Fruit fly (Drosophila melanogaster) whole organism, embryonic: Measurements from ENCODE around the gene CG15740.
A peak's percentile ranks its signal among the peaks of the same experiment; 100 is the strongest.

Experiments
- Aef1 ChIP-seq: fragments of 200-800 bp; sonication (Bioruptor generic); IDR thresholded peaks from 3 replicates; pipeline ENCODE4 v1.3.6; 2022; ENCODE audit warnings: missing biosample characterization, missing genetic modification characterization
- Antp ChIP-seq: fragments of 200-800 bp; sonication (Bioruptor generic); optimal IDR thresholded peaks from 3 replicates; lab custom pipeline; 2016; ENCODE audit warnings: missing biosample characterization, missing genetic modification characterization
- CG10321 ChIP-seq: fragments of 200-800 bp; sonication (Bioruptor generic); IDR thresholded peaks from 2 replicates; pipeline ENCODE4 v1.3.6; 2022; ENCODE audit warnings: missing biosample characterization, missing genetic modification characterization
- CG12391 ChIP-seq: fragments of 200-800 bp; sonication (Bioruptor generic); optimal IDR thresholded peaks from 3 replicates; lab custom pipeline; 2018; ENCODE audit warnings: missing biosample characterization, mild to moderate bottlenecking, missing genetic modification characterization, moderate library complexity
- CG13775 ChIP-seq: fragments of 200-800 bp; sonication (Bioruptor generic); optimal IDR thresholded peaks from 3 replicates; lab custom pipeline; 2017; ENCODE audit warnings: missing biosample characterization, mild to moderate bottlenecking, missing genetic modification characterization
- CG13894 ChIP-seq: fragments of 200-800 bp; sonication (Bioruptor generic); optimal IDR thresholded peaks from 3 replicates; lab custom pipeline; 2018; ENCODE audit warnings: missing biosample characterization, mild to moderate bottlenecking, missing genetic modification characterization, moderate library complexity
- CG1603 ChIP-seq: fragments of 200-800 bp; sonication (Bioruptor generic); optimal IDR thresholded peaks from 2 replicates; lab custom pipeline; 2019; ENCODE audit warnings: missing biosample characterization, mild to moderate bottlenecking, missing genetic modification characterization, moderate library complexity
- CG16779 ChIP-seq: fragments of 200-800 bp; sonication (Bioruptor generic); IDR thresholded peaks from 2 replicates; pipeline ENCODE4 v1.3.6; 2022; ENCODE audit warnings: missing biosample characterization, missing genetic modification characterization
- CG16813 ChIP-seq: fragments of 200-800 bp; sonication (Bioruptor generic); IDR thresholded peaks from 3 replicates; pipeline ENCODE4 v1.3.6; 2022; ENCODE audit warnings: missing biosample characterization, missing genetic modification characterization; ENCODE audit not compliant: partially characterized antibody
- CG16815 ChIP-seq: fragments of 200-800 bp; sonication (Bioruptor generic); optimal IDR thresholded peaks from 3 replicates; lab custom pipeline; 2017; ENCODE audit warnings: missing biosample characterization, mild to moderate bottlenecking, missing genetic modification characterization
- CG17186 ChIP-seq: fragments of 200-800 bp; sonication (Bioruptor generic); optimal IDR thresholded peaks from 3 replicates; lab custom pipeline; 2017; ENCODE audit warnings: missing biosample characterization, missing genetic modification reagents, missing genetic modification characterization
- CG17612 ChIP-seq: fragments of 200-800 bp; sonication (Bioruptor generic); IDR thresholded peaks from 2 replicates; pipeline ENCODE4 v1.3.6; 2022; ENCODE audit warnings: missing biosample characterization, missing genetic modification characterization
- CG18262 ChIP-seq: fragments of 200-800 bp; optimal IDR thresholded peaks from 3 replicates; lab custom pipeline; 2019; ENCODE audit warnings: missing biosample characterization, mild to moderate bottlenecking, missing genetic modification characterization, moderate library complexity
- CG2116 ChIP-seq: fragments of 200-800 bp; sonication (Bioruptor generic); optimal IDR thresholded peaks from 3 replicates; lab custom pipeline; 2018; ENCODE audit warnings: missing biosample characterization, mild to moderate bottlenecking, missing genetic modification characterization
- CG2712 ChIP-seq: fragments of 200-800 bp; optimal IDR thresholded peaks from 3 replicates; lab custom pipeline; 2019; ENCODE audit warnings: missing biosample characterization, mild to moderate bottlenecking, missing genetic modification characterization, moderate library complexity
- CG30020 ChIP-seq: fragments of 200-800 bp; optimal IDR thresholded peaks from 2 replicates; lab custom pipeline; 2019; ENCODE audit warnings: missing biosample characterization, mild to moderate bottlenecking, missing genetic modification characterization, moderate library complexity
- CG32532 ChIP-seq: fragments of 200-800 bp; sonication (Bioruptor generic); IDR thresholded peaks from 2 replicates; pipeline ENCODE4 v1.3.6; 2022; ENCODE audit warnings: missing biosample characterization, missing genetic modification characterization
- CG32772 ChIP-seq: fragments of 200-800 bp; sonication (Bioruptor generic); IDR thresholded peaks from 2 replicates; pipeline ENCODE4 v1.3.6; 2022; ENCODE audit warnings: missing biosample characterization, missing genetic modification characterization
- CG43689 ChIP-seq: fragments of 200-800 bp; sonication (Bioruptor generic); IDR thresholded peaks from 2 replicates; pipeline ENCODE4 v1.3.6; 2022; ENCODE audit warnings: missing biosample characterization, missing genetic modification characterization
- CG4424 ChIP-seq: fragments of 200-800 bp; sonication (Bioruptor generic); optimal IDR thresholded peaks from 3 replicates; lab custom pipeline; 2016; ENCODE audit warnings: missing biosample characterization, missing genetic modification characterization
- CG6254 ChIP-seq: fragments of 200-800 bp; sonication (Bioruptor generic); optimal IDR thresholded peaks from 3 replicates; lab custom pipeline; 2017; ENCODE audit warnings: mild to moderate bottlenecking, missing biosample characterization, missing genetic modification reagents, missing genetic modification characterization
- CG6654 ChIP-seq: fragments of 200-800 bp; sonication (Bioruptor generic); optimal IDR thresholded peaks from 2 replicates; lab custom pipeline; 2017; ENCODE audit warnings: missing biosample characterization, mild to moderate bottlenecking, missing genetic modification characterization
- CoRest ChIP-seq: fragments of 200-800 bp; sonication (Bioruptor generic); optimal IDR thresholded peaks from 3 replicates; lab custom pipeline; 2018; ENCODE audit warnings: missing biosample characterization, mild to moderate bottlenecking, missing genetic modification characterization, moderate library complexity
- CrebB ChIP-seq: fragments of 200-800 bp; sonication (Bioruptor generic); optimal IDR thresholded peaks from 3 replicates; lab custom pipeline; 2018; ENCODE audit warnings: missing biosample characterization, mild to moderate bottlenecking, missing genetic modification characterization
- Dek ChIP-seq: fragments of 200-800 bp; sonication (Bioruptor generic); optimal IDR thresholded peaks from 3 replicates; lab custom pipeline; 2019; ENCODE audit warnings: missing biosample characterization, mild to moderate bottlenecking, missing genetic modification characterization, moderate library complexity
- E2f2 ChIP-seq: fragments of 200-800 bp; sonication (Bioruptor generic); IDR thresholded peaks from 2 replicates; pipeline ENCODE4 v1.3.6; 2022; ENCODE audit warnings: missing biosample characterization, missing genetic modification characterization
- Hey ChIP-seq: fragments of 200-800 bp; sonication (Bioruptor generic); optimal IDR thresholded peaks from 3 replicates; lab custom pipeline; 2018; ENCODE audit warnings: missing biosample characterization, mild to moderate bottlenecking, missing genetic modification characterization
- HmgD ChIP-seq: fragments of 200-800 bp; sonication (Bioruptor generic); optimal IDR thresholded peaks from 3 replicates; lab custom pipeline; 2016; ENCODE audit warnings: missing biosample characterization, missing genetic modification characterization
- Med ChIP-seq: fragments of 200-800 bp; sonication (Bioruptor generic); peaks from one replicate; lab custom pipeline; 2016; ENCODE audit warnings: missing biosample characterization, missing genetic modification characterization, mild to moderate bottlenecking, inconsistent platforms, moderate library complexity
- Mes4 ChIP-seq: fragments of 200-800 bp; sonication (Bioruptor generic); optimal IDR thresholded peaks from 2 replicates; lab custom pipeline; 2016; ENCODE audit warnings: missing biosample characterization, missing genetic modification characterization
- NC2α ChIP-seq: fragments of 200-800 bp; sonication (Bioruptor generic); optimal IDR thresholded peaks from 2 replicates; lab custom pipeline; 2016; ENCODE audit warnings: missing biosample characterization, missing genetic modification characterization
- Sin3A ChIP-seq: fragments of >200 bp; optimal IDR thresholded peaks from 2 replicates; lab custom pipeline; 2018
- Taf1 ChIP-seq: fragments of 200-800 bp; sonication (Bioruptor generic); IDR thresholded peaks from 2 replicates; pipeline ENCODE4 v1.3.6; 2022; ENCODE audit warnings: missing biosample characterization, missing genetic modification characterization
- amos ChIP-seq: fragments of 200-800 bp; sonication (Bioruptor generic); IDR thresholded peaks from 2 replicates; pipeline ENCODE4 v1.3.6; 2022; ENCODE audit warnings: missing biosample characterization, missing genetic modification characterization; ENCODE audit not compliant: partially characterized antibody
- disco-r ChIP-seq: fragments of 200-800 bp; sonication (Bioruptor generic); optimal IDR thresholded peaks from 2 replicates; lab custom pipeline; 2016; ENCODE audit warnings: missing biosample characterization, missing genetic modification characterization
- fd102C ChIP-seq: fragments of 200-800 bp; sonication (Bioruptor generic); optimal IDR thresholded peaks from 2 replicates; lab custom pipeline; 2018; ENCODE audit warnings: missing biosample characterization, mild to moderate bottlenecking, missing genetic modification characterization, moderate library complexity
- gce ChIP-seq: fragments of 200-800 bp; sonication (Bioruptor generic); IDR thresholded peaks from 3 replicates; pipeline ENCODE4 v1.3.6; 2022; ENCODE audit warnings: missing biosample characterization, missing genetic modification characterization
- hbn ChIP-seq: fragments of 200-800 bp; sonication (Bioruptor generic); IDR thresholded peaks from 2 replicates; pipeline ENCODE4 v1.3.6; 2022; ENCODE audit warnings: missing biosample characterization, missing genetic modification characterization; ENCODE audit not compliant: partially characterized antibody
- her ChIP-seq: fragments of 200-800 bp; sonication (Bioruptor generic); optimal IDR thresholded peaks from 2 replicates; lab custom pipeline; 2016; ENCODE audit warnings: missing biosample characterization, missing genetic modification characterization
- ind ChIP-seq: fragments of 200-800 bp; sonication (Bioruptor generic); optimal IDR thresholded peaks from 3 replicates; lab custom pipeline; 2016; ENCODE audit warnings: missing biosample characterization, missing genetic modification characterization
- jigr1 ChIP-seq: fragments of 200-800 bp; sonication (Bioruptor generic); IDR thresholded peaks from 3 replicates; pipeline ENCODE4 v1.3.6; 2022; ENCODE audit warnings: missing biosample characterization, missing genetic modification characterization
- mirr ChIP-seq: fragments of 200-800 bp; sonication (Bioruptor generic); optimal IDR thresholded peaks from 3 replicates; lab custom pipeline; 2018; ENCODE audit warnings: missing biosample characterization, mild to moderate bottlenecking, missing genetic modification characterization
- nau ChIP-seq: fragments of 200-800 bp; sonication (Bioruptor generic); optimal IDR thresholded peaks from 3 replicates; lab custom pipeline; 2017; ENCODE audit warnings: missing biosample characterization, mild to moderate bottlenecking, missing genetic modification characterization, missing genetic modification reagents
- nom ChIP-seq: fragments of 200-800 bp; sonication (Bioruptor generic); optimal IDR thresholded peaks from 2 replicates; lab custom pipeline; 2017; ENCODE audit warnings: missing biosample characterization, missing genetic modification characterization, mild to moderate bottlenecking, moderate library complexity, missing genetic modification reagents
- pho ChIP-seq: fragments of 200-800 bp; sonication (Bioruptor generic); optimal IDR thresholded peaks from 2 replicates; lab custom pipeline; 2016; ENCODE audit warnings: missing biosample characterization, missing genetic modification characterization
- repo ChIP-seq: fragments of 200-800 bp; sonication (Bioruptor generic); optimal IDR thresholded peaks from 2 replicates; lab custom pipeline; 2016; ENCODE audit warnings: missing biosample characterization, missing genetic modification characterization
- sna ChIP-seq: fragments of 200-800 bp; sonication (Bioruptor generic); IDR thresholded peaks from 2 replicates; pipeline ENCODE4 v1.3.6; 2022; ENCODE audit warnings: missing biosample characterization, missing genetic modification characterization; ENCODE audit not compliant: partially characterized antibody
- tup ChIP-seq: fragments of 200-800 bp; sonication (Bioruptor generic); optimal IDR thresholded peaks from 2 replicates; lab custom pipeline; 2016; ENCODE audit warnings: missing biosample characterization, mild to moderate bottlenecking, missing genetic modification characterization, moderate library complexity
- unpg ChIP-seq: fragments of 200-800 bp; sonication (Bioruptor generic); optimal IDR thresholded peaks from 3 replicates; lab custom pipeline; 2018; ENCODE audit warnings: missing biosample characterization, mild to moderate bottlenecking, missing genetic modification characterization, moderate library complexity
- wdn ChIP-seq: fragments of 200-800 bp; sonication (Bioruptor generic); IDR thresholded peaks from 2 replicates; pipeline ENCODE4 v1.3.6; 2022; ENCODE audit warnings: missing biosample characterization, missing genetic modification characterization
- zfh1 ChIP-seq: fragments of 200-800 bp; sonication (Bioruptor generic); IDR thresholded peaks from 3 replicates; pipeline ENCODE4 v1.3.6; 2022; ENCODE audit warnings: missing biosample characterization, missing genetic modification characterization

The CG15740 gene

DNA sequence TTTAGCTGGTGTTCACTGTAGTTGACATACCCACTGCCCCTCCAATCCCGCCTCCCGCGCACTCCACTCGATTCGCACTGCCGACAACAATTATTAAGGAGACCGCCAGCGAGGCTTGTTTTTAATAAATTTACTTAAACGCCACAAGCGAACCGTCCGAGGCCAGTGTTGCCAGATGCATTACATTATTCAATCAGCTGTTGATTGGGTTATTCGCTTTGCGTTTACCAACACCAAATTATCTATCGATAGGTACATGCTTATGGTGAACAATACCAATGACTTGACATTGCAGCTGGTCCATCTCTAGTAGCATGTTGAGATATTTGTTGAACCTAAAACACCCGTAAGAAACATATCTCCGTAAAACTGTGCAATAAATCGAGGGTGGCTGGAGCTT lies 41.1 kb upstream of the CG15740 start, which contains the start of the genes CG10353 and SelG (continued):
- TF ChIP-seq CG6654 (GFP tag; lab: Kevin White, UChicago) (no peak), CG1603 (tag; lab: Kevin White, UChicago) (peak; percentile 80), CG6254 (no peak), CoRest (tag; lab: Kevin White, UChicago) (peak; percentile 0), Taf1 (GFP tag; lab: Robert Waterston, UW) (no peak), unpg (peak; percentile 14), CG16813 (peak; percentile 79), Sin3A (lab: Kevin White, UChicago) (peak; percentile 35), nau (no peak), her (peak; percentile 57), fd102C (GFP tag; lab: Kevin White, UChicago) (no peak), CG4424 (GFP tag; lab: Kevin White, UChicago) (peak; percentile 27), CG10321 (GFP tag; lab: Robert Waterston, UW) (no peak), gce (GFP tag; lab: Robert Waterston, UW) (no peak), Aef1 (GFP tag; lab: Robert Waterston, UW) (no peak), E2f2 (GFP tag; lab: Robert Waterston, UW) (peak; percentile 46; the same call in 1 of the 2 replicates), repo (peak; percentile 38), sna (GFP tag; lab: Robert Waterston, UW) (peak; percentile 76), CG12391 (peak; percentile 40), CG32532 (GFP tag; lab: Robert Waterston, UW) (no peak), CG43689 (GFP tag; lab: Robert Waterston, UW) (no peak), amos (peak; percentile 89), Mes4 (GFP tag; lab: Kevin White, UChicago) (peak; percentile 10), tup (GFP tag; lab: Kevin White, UChicago) (peak; percentile 10), CG17612 (no peak), CG2116 (GFP tag; lab: Kevin White, UChicago) (peak; percentile 63), CG16815 (GFP tag; lab: Kevin White, UChicago) (no peak), CG30020 (tag; lab: Kevin White, UChicago) (peak; percentile 28), pho (GFP tag; lab: Kevin White, UChicago) (no peak), CG13775 (no peak), ind (GFP tag; lab: Kevin White, UChicago) (peak; percentile 34), Dek (tag; lab: Kevin White, UChicago) (no peak), mirr (peak; percentile 59), wdn (GFP tag; lab: Robert Waterston, UW) (0 out of 2 replicates have a peak, but pooled peaks have one; percentile 29), hbn (GFP tag; lab: Robert Waterston, UW) (peak; percentile 86), CG17186 (GFP tag; lab: Kevin White, UChicago) (peak; percentile 17), CrebB (peak; percentile 21), Hey (no peak), nom (GFP tag; lab: Kevin White, UChicago) (no peak), CG13894 (peak; percentile 34), zfh1 (peak; percentile 42; the same call in 1 of the 3 replicates), HmgD (peak; percentile 53), CG32772 (GFP tag; lab: Robert Waterston, UW) (no peak), CG18262 (peak; percentile 18), jigr1 (no peak), disco-r (no peak), CG2712 (tag; lab: Kevin White, UChicago) (peak; percentile 61), Antp (GFP tag; lab: Kevin White, UChicago) (peak; percentile 66), Med (peak; percentile 94), NC2α (GFP tag; lab: Kevin White, UChicago) (no peak), CG16779 (GFP tag; lab: Robert Waterston, UW) (peak; percentile 38; the same call in 1 of the 2 replicates)
